Fruit fly (Drosophila melanogaster) whole organism, wandering third instar larva: Measurements from ENCODE around the gene CG16826.

Source experiments
- Abd-B ChIP-seq: fragments of >200 bp; optimal IDR thresholded peaks from 2 replicates; lab custom pipeline; 2017; ENCODE audit warnings: missing biosample characterization, missing genetic modification characterization
- CG32264 ChIP-seq: fragments of 200-800 bp; sonication (Bioruptor generic); optimal IDR thresholded peaks from 2 replicates; lab custom pipeline; 2016; ENCODE audit warnings: missing biosample characterization, missing genetic modification characterization
- CG9705 ChIP-seq: fragments of 200-800 bp; sonication (Bioruptor generic); optimal IDR thresholded peaks from 2 replicates; lab custom pipeline; 2018; ENCODE audit warnings: missing biosample characterization, mild to moderate bottlenecking, missing genetic modification characterization
- CrebA ChIP-seq: fragments of 200-800 bp; sonication (Bioruptor generic); optimal IDR thresholded peaks from 2 replicates; lab custom pipeline; 2016; ENCODE audit warnings: missing biosample characterization, mild to moderate bottlenecking, missing genetic modification characterization, borderline replicate concordance
- Dfd ChIP-seq: fragments of >200 bp; optimal IDR thresholded peaks from 2 replicates; lab custom pipeline; 2017; ENCODE audit warnings: missing biosample characterization, missing genetic modification characterization
- Dif ChIP-seq: fragments of 200-275, 200-300 bp; sonication (Bioruptor generic); optimal IDR thresholded peaks from 2 replicates; lab custom pipeline; 2018; ENCODE audit warnings: missing biosample characterization, missing genetic modification characterization; ENCODE audit not compliant: partially characterized antibody
- GATAd ChIP-seq: sonication (Bioruptor generic); optimal IDR thresholded peaks from 2 replicates; lab custom pipeline; 2016; ENCODE audit warnings: missing biosample characterization, missing genetic modification characterization
- HLH106 ChIP-seq: fragments of 200-800 bp; optimal IDR thresholded peaks from 3 replicates; lab custom pipeline; 2019; ENCODE audit warnings: missing biosample characterization, mild to moderate bottlenecking, missing genetic modification characterization, moderate library complexity
- Hnf4 ChIP-seq: fragments of 200-800 bp; sonication (Bioruptor generic); optimal IDR thresholded peaks from 2 replicates; lab custom pipeline; 2016; ENCODE audit warnings: missing biosample characterization, mild to moderate bottlenecking, missing genetic modification characterization
- Hr83 ChIP-seq: fragments of 200-300 bp; sonication (Bioruptor generic); optimal IDR thresholded peaks from 2 replicates; lab custom pipeline; 2016; ENCODE audit warnings: missing biosample characterization, mild to moderate bottlenecking, missing genetic modification characterization, moderate library complexity; ENCODE audit not compliant: poor library complexity, severe bottlenecking
- Jra ChIP-seq: sonication (Bioruptor generic); optimal IDR thresholded peaks from 2 replicates; lab custom pipeline; 2016; ENCODE audit warnings: missing biosample characterization, missing genetic modification characterization
- Mio ChIP-seq: sonication (Bioruptor generic); optimal IDR thresholded peaks from 2 replicates; lab custom pipeline; 2016; ENCODE audit warnings: missing biosample characterization, missing genetic modification characterization
- Myc ChIP-seq: fragments of >200 bp; optimal IDR thresholded peaks from 2 replicates; lab custom pipeline; 2017
- N ChIP-seq: fragments of >200 bp; optimal IDR thresholded peaks from 2 replicates; lab custom pipeline; 2018; ENCODE audit warnings: missing biosample characterization, missing external identifiers, missing genetic modification characterization
- OdsH ChIP-seq: fragments of 200-800 bp; sonication (Bioruptor generic); optimal IDR thresholded peaks from 2 replicates; lab custom pipeline; 2016; ENCODE audit warnings: missing biosample characterization, mild to moderate bottlenecking, missing genetic modification characterization
- Rel ChIP-seq, 2 experiments: fragments of 200-800 bp; sonication (Bioruptor generic) in 1 of 2; optimal IDR thresholded peaks; 2 replicates in 1 of 2; 3 replicates in 1 of 2; lab custom pipeline; 2016 to 2019; ENCODE audit warnings: mild to moderate bottlenecking in 2 of 2, missing biosample characterization in 2 of 2, missing genetic modification characterization in 2 of 2, moderate library complexity in 1 of 2
- Sp1 ChIP-seq: fragments of 200-800 bp; sonication (Bioruptor generic); optimal IDR thresholded peaks from 3 replicates; lab custom pipeline; 2019; ENCODE audit warnings: missing biosample characterization, mild to moderate bottlenecking, missing genetic modification characterization, moderate library complexity
- Vsx2 ChIP-seq: fragments of 200-300, 225-300 bp; sonication (Bioruptor generic); optimal IDR thresholded peaks from 2 replicates; lab custom pipeline; 2018; ENCODE audit warnings: missing biosample characterization, missing genetic modification characterization; ENCODE audit not compliant: partially characterized antibody
- br ChIP-seq: fragments of 200-800 bp; sonication (Bioruptor generic); optimal IDR thresholded peaks from 2 replicates; lab custom pipeline; 2016; ENCODE audit warnings: missing biosample characterization, missing genetic modification characterization
- brk ChIP-seq: fragments of 200-800 bp; sonication (Bioruptor generic); optimal IDR thresholded peaks from 2 replicates; lab custom pipeline; 2016; ENCODE audit warnings: missing biosample characterization, mild to moderate bottlenecking, missing genetic modification characterization
- dl ChIP-seq, 2 experiments: fragments of 175-275, 200-275 bp in 1 of 2; fragments of 200-275 bp in 1 of 2; sonication (Bioruptor generic); optimal IDR thresholded peaks; lab custom pipeline; 2018; ENCODE audit warnings: mild to moderate bottlenecking in 2 of 2, missing biosample characterization in 2 of 2, missing genetic modification characterization in 2 of 2, moderate library complexity in 2 of 2; ENCODE audit not compliant: partially characterized antibody in 2 of 2, insufficient read depth in 1 of 2
- dmrt93B ChIP-seq: fragments of 200-800 bp; sonication (Bioruptor generic); optimal IDR thresholded peaks from 2 replicates; lab custom pipeline; 2018; ENCODE audit warnings: missing biosample characterization, mild to moderate bottlenecking, missing genetic modification characterization
- dsf ChIP-seq: sonication (Bioruptor generic); optimal IDR thresholded peaks from 2 replicates; lab custom pipeline; 2016; ENCODE audit warnings: missing biosample characterization, missing genetic modification characterization, borderline replicate concordance
- ey ChIP-seq: fragments of 200-800 bp; sonication (Bioruptor generic); optimal IDR thresholded peaks from 2 replicates; lab custom pipeline; 2016; ENCODE audit warnings: missing biosample characterization, missing genetic modification characterization
- foxo ChIP-seq, 2 experiments: fragments of 200-800 bp; sonication (Bioruptor generic); optimal IDR thresholded peaks; 2 replicates in 1 of 2; 3 replicates in 1 of 2; lab custom pipeline; 2016 to 2017; ENCODE audit warnings: missing biosample characterization in 2 of 2, missing genetic modification characterization in 2 of 2
- fru ChIP-seq: fragments of 200-800 bp; sonication (Bioruptor generic); optimal IDR thresholded peaks from 3 replicates; lab custom pipeline; 2016; ENCODE audit warnings: missing biosample characterization, mild to moderate bottlenecking, missing genetic modification characterization
- h ChIP-seq: fragments of 200-800 bp; sonication (Bioruptor generic); optimal IDR thresholded peaks from 3 replicates; lab custom pipeline; 2016; ENCODE audit warnings: missing biosample characterization, mild to moderate bottlenecking, missing genetic modification characterization
- jim ChIP-seq: fragments of 175-275, 200-325 bp; sonication (Bioruptor generic); optimal IDR thresholded peaks from 2 replicates; lab custom pipeline; 2016; ENCODE audit warnings: missing biosample characterization, mild to moderate bottlenecking, missing genetic modification characterization
- lola ChIP-seq: fragments of >200 bp; optimal IDR thresholded peaks from 2 replicates; lab custom pipeline; 2017; ENCODE audit warnings: missing biosample characterization, missing genetic modification characterization
- psq ChIP-seq: fragments of 200-800 bp; sonication (Bioruptor generic); optimal IDR thresholded peaks from 3 replicates; lab custom pipeline; 2017; ENCODE audit warnings: missing biosample characterization, mild to moderate bottlenecking, missing genetic modification characterization, moderate library complexity
- rgr ChIP-seq: fragments of 200-800 bp; sonication (Bioruptor generic); optimal IDR thresholded peaks from 3 replicates; lab custom pipeline; 2016; ENCODE audit warnings: missing biosample characterization, mild to moderate bottlenecking, missing genetic modification characterization
- sage ChIP-seq: fragments of 200-800 bp; sonication (Bioruptor generic); optimal IDR thresholded peaks from 2 replicates; lab custom pipeline; 2016; ENCODE audit warnings: missing biosample characterization, mild to moderate bottlenecking, missing genetic modification characterization
- sv ChIP-seq: fragments of 200-800 bp; sonication (Bioruptor generic); optimal IDR thresholded peaks from 3 replicates; lab custom pipeline; 2016; ENCODE audit warnings: missing biosample characterization, missing genetic modification characterization
- tai ChIP-seq: sonication (Bioruptor generic); optimal IDR thresholded peaks from 2 replicates; lab custom pipeline; 2016; ENCODE audit warnings: missing biosample characterization, missing genetic modification characterization
- usp ChIP-seq: fragments of >200 bp; optimal IDR thresholded peaks from 2 replicates; lab custom pipeline; 2017; ENCODE audit warnings: missing biosample characterization, missing genetic modification characterization
- woc ChIP-seq: sonication (Bioruptor generic); optimal IDR thresholded peaks from 2 replicates; lab custom pipeline; 2016; ENCODE audit warnings: missing biosample characterization, mild to moderate bottlenecking, missing genetic modification characterization

Gene CG16826

dm6 chr2L:13373435-13374242, 26.1 kb downstream of the CG16826 start, which contains the start of the genes Bdp1 and CG6565:
Gene Bdp1, minus strand, starts transcription at chr2L:13373890.
Gene CG6565, plus strand, starts transcription at chr2L:13374019.
- peak; percentile 93 for TF ChIP-seq GATAd (GFP tag; lab: Kevin White, UChicago)
- TF ChIP-seq Hnf4 (GFP tag; lab: Kevin White, UChicago) = peak; percentile 96
- TF ChIP-seq br (GFP tag; lab: Kevin White, UChicago) = peak; percentile 97
- TF ChIP-seq foxo (GFP tag; optimal IDR thresholded peaks at IDR 0.05; lab: Kevin White, UChicago) = peak; percentile 78 to 98
- peak; percentile 89 for TF ChIP-seq CG32264 (GFP tag; lab: Kevin White, UChicago)
- peak; percentile 96 for TF ChIP-seq dsf
- no peak for TF ChIP-seq Abd-B
- TF ChIP-seq ey (GFP tag; lab: Kevin White, UChicago) = peak; percentile 98
- TF ChIP-seq h = peak; percentile 98
- TF ChIP-seq Rel (GFP tag; optimal IDR thresholded peaks at IDR 0.05; lab: Kevin White, UChicago) = no peak
- TF ChIP-seq Rel (tag; optimal IDR thresholded peaks at IDR 0.05; lab: Kevin White, UChicago) = peak; percentile 69
- TF ChIP-seq usp = no peak
- no peak for TF ChIP-seq N
- peak; percentile 62 for TF ChIP-seq jim (GFP tag; lab: Kevin White, UChicago)
- no peak for TF ChIP-seq brk (GFP tag; lab: Kevin White, UChicago)
- TF ChIP-seq CG9705 (GFP tag; lab: Kevin White, UChicago) = peak; percentile 96
- TF ChIP-seq rgr (GFP tag; lab: Kevin White, UChicago) = peak; percentile 97
- peak; percentile 98 for TF ChIP-seq Jra (GFP tag; lab: Kevin White, UChicago)
- TF ChIP-seq CrebA (GFP tag; lab: Kevin White, UChicago) = no peak
- peak; percentile 19 for TF ChIP-seq Hr83
- peak; percentile 92 for TF ChIP-seq Myc
- TF ChIP-seq OdsH (GFP tag; lab: Kevin White, UChicago) = peak; percentile 96
- TF ChIP-seq Mio (GFP tag; lab: Kevin White, UChicago) = peak; percentile 77
- peak; percentile 99 for TF ChIP-seq woc (GFP tag; lab: Kevin White, UChicago)
- TF ChIP-seq sv (GFP tag; lab: Kevin White, UChicago) = peak; percentile 99
- peak; percentile 98 for TF ChIP-seq fru
- no peak for TF ChIP-seq Dfd (GFP tag; lab: Kevin White, UChicago)
- TF ChIP-seq dmrt93B (GFP tag; lab: Kevin White, UChicago) = peak; percentile 98
- peak; percentile 96 for TF ChIP-seq HLH106 (tag; lab: Kevin White, UChicago)
- peak; percentile 94 for TF ChIP-seq psq (GFP tag; lab: Kevin White, UChicago)
- TF ChIP-seq Sp1 = peak; percentile 95
- TF ChIP-seq Dif (GFP tag; lab: Kevin White, UChicago) = no peak
- TF ChIP-seq dl (GFP tag; optimal IDR thresholded peaks at IDR 0.05; lab: Kevin White, UChicago; ENCODE audit: insufficient read depth in 1 of 2, partially characterized antibody in 2 of 2) = no peak

- TF ChIP-seq CG9705 (GFP tag; lab: Kevin White, UChicago) (no peak), br (GFP tag; lab: Kevin White, UChicago) (no peak), Jra (GFP tag; lab: Kevin White, UChicago) (no peak), tai (GFP tag; lab: Kevin White, UChicago) (no peak)
- TF ChIP-seq, all 38 proteins: peak for 0
These were observed 28.5 kb downstream of the CG16826 start for dm6 chr2L:13376086-13376485.

- TF ChIP-seq usp = no peak
- no peak for TF ChIP-seq fru
- TF ChIP-seq brk (GFP tag; lab: Kevin White, UChicago) = no peak
- peak; percentile 86 for TF ChIP-seq HLH106 (tag; lab: Kevin White, UChicago)
- peak; percentile 63 for TF ChIP-seq OdsH (GFP tag; lab: Kevin White, UChicago)
- TF ChIP-seq Abd-B = no peak
- TF ChIP-seq h = no peak
- peak; percentile 12 for TF ChIP-seq GATAd (GFP tag; lab: Kevin White, UChicago)
- no peak for TF ChIP-seq br (GFP tag; lab: Kevin White, UChicago)
- no peak for TF ChIP-seq Vsx2 (GFP tag; lab: Kevin White, UChicago)
- TF ChIP-seq sv (GFP tag; lab: Kevin White, UChicago) = peak; percentile 53
- peak; percentile 97 for TF ChIP-seq Myc
- no peak for TF ChIP-seq lola (GFP tag; lab: Kevin White, UChicago)
- TF ChIP-seq rgr (GFP tag; lab: Kevin White, UChicago) = no peak
- TF ChIP-seq CG9705 (GFP tag; lab: Kevin White, UChicago) = peak; percentile 66
- peak in 1 of 2 experiments; percentile 80 for TF ChIP-seq foxo (GFP tag; optimal IDR thresholded peaks at IDR 0.05; lab: Kevin White, UChicago)
- no peak for TF ChIP-seq jim (GFP tag; lab: Kevin White, UChicago)
- peak; percentile 35 for TF ChIP-seq ey (GFP tag; lab: Kevin White, UChicago)
- TF ChIP-seq Dif (GFP tag; lab: Kevin White, UChicago) = no peak
- no peak for TF ChIP-seq dsf
- no peak for TF ChIP-seq Mio (GFP tag; lab: Kevin White, UChicago)
- TF ChIP-seq psq (GFP tag; lab: Kevin White, UChicago) = peak; percentile 61
- peak; percentile 77 for TF ChIP-seq Sp1
- TF ChIP-seq CG32264 (GFP tag; lab: Kevin White, UChicago) = no peak
- no peak for TF ChIP-seq CrebA (GFP tag; lab: Kevin White, UChicago)
- no peak for TF ChIP-seq Dfd (GFP tag; lab: Kevin White, UChicago)
- TF ChIP-seq Hnf4 (GFP tag; lab: Kevin White, UChicago) = no peak
- TF ChIP-seq sage = no peak
- peak; percentile 83 for TF ChIP-seq woc (GFP tag; lab: Kevin White, UChicago)
- no peak for TF ChIP-seq Rel (GFP tag; optimal IDR thresholded peaks at IDR 0.05; lab: Kevin White, UChicago)
- peak; percentile 25 for TF ChIP-seq Rel (tag; optimal IDR thresholded peaks at IDR 0.05; lab: Kevin White, UChicago)
These were observed 31.0 kb downstream of the CG16826 start, which contains the start of the genes CG9302 and beta'COP for dm6 chr2L:13378488-13378964. Gene CG9302, minus strand, starts transcription at chr2L:13378538. Gene beta'COP, plus strand, starts transcription at chr2L:13378902.
